Worm (Caenorhabditis elegans): ENCODE data around the gene sec-16A.2.

Gene sec-16A.2

DNA sequence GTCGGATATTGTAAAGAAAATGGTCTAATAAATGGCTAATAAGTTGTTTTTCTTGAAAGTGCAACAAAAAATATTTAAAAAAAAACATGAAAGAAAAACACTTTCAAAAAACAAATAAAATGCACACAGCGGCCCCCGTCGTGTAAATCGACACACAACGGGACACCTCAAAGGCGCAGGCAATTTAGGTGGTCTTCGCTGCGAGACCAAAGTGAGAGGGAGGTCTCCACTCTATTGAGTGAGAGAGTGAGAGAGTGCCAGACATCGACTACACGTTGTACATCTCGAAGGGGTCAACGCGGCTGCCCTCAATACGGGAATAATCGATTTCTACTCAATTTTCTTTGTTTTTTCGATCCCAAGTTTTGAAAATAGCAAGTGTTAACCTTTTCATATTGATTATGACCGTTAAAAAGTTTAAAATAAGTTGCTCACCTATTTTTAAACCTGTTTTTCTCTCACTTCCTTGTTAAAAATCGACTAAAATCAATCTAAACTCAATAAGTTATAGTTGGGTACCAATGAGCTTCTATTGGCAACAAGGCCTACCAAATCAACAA lies at the start of gene sec-16A.2:
Gene sec-16A.2 (plus strand): TSS at position 510 of the 560 bp plus-strand sequence.
- TF ChIP-seq unc-62 (GFP tag; optimal IDR thresholded peaks at IDR 0.05) = no peak

DNA sequence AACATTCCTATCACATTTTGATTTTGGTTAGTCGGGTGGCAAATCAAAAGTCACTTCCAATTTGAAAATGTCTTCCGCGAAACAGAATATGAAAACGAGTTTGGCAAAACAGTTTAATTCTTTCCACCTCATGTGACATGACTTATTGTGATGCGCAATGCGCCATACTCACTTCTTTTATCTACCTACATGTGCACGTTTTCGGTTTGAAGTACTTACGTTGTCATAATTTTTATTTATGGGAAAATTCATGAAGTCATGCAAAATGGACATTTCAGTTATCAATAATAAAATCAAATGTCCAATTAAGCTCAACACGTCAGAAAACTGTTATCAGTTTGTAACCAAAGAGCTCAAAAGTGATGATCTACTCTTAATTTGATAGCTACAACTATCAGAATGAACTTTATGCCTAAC lies 48.4 kb upstream of the sec-16A.2 start:
- TF ChIP-seq unc-62 (GFP tag; optimal IDR thresholded peaks at IDR 0.05) = no peak

DNA sequence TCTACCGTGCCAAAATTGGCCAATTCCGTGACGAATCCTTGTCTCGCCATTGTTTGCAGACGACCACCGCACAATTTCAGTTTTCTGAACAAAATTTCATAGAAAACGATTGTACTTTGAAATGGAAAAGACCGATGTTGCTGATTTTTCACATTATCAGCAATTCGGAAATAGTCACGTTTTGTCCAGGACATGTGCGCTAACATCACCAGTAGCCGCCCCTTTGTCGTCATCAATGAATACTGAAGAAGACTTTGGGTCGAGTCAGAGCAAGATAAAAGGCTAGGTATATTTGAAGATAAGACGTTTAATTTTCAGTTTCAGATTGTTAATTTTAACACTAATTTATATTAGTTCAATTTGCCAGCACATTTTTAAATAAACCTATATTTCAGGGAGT lies 45.1 kb upstream of the sec-16A.2 start, which contains the start of gene endu-2:
Gene endu-2 (plus strand): TSS at position 396 of the 400 bp plus-strand sequence.
- TF ChIP-seq unc-62 (GFP tag; optimal IDR thresholded peaks at IDR 0.05) = no peak

DNA sequence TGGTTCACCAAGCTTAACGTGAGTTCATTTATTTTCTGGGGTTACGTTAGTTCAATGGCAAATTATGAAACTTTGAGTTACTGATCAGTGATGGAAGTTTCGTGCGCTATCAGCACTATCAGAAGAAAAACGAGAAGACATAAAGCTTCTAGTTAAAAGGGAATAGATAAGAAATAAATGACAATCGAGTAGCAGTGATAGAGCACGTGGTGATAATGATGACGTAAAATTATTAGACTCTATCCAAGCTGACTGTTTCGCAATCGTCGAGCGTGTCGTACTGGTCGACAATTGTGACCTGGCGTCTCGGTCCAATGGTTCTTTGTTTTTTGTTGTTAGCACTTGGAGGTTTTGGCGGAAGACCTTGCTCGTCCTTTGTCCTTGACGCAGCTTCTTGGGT lies 43.9 kb upstream of the sec-16A.2 start:
- TF ChIP-seq unc-62 (GFP tag; optimal IDR thresholded peaks at IDR 0.05) = no peak

DNA sequence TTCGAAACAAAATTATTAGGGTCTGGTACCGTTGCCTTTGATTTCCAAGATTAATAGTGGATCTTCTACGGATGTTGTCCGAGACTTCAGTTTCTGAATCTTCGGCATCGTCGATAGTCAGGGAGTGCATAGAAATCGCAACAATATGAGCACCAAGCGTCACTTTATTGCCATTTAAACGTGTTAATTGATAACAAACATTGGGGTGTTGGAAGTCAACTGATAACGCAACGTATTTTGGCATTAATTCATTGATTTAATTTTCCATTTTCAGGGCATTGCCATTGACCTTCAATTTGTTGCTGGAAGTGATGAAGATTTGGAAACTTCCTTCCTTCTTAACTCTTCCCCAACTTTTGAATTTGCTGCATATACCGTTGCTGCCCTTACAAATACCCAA lies 40.9 kb upstream of the sec-16A.2 start, which contains the start of gene kqt-2:
Gene kqt-2 (minus strand): TSS at position 244 of the 400 bp plus-strand sequence.
- no peak for TF ChIP-seq unc-62 (GFP tag; optimal IDR thresholded peaks at IDR 0.05)

DNA sequence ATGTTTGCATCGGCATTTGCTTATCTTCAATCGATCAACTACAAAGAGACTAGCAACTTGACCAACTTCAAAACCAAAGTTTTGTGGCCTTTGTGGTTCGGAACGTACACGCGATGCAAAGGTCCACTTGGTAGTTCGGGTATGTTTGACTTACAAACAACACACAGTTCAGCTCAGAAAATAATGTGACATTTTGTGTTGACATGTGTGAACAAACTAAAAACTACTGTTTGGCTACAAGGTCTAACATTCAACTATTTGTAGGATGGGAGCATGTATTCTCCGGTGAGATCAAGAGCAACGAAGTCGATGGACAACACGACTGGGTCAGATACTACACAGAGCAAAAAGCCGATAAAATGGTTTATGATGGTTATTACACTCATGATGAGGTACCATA lies 40.0 kb upstream of the sec-16A.2 start:
- TF ChIP-seq unc-62 (GFP tag; optimal IDR thresholded peaks at IDR 0.05) = no peak

DNA sequence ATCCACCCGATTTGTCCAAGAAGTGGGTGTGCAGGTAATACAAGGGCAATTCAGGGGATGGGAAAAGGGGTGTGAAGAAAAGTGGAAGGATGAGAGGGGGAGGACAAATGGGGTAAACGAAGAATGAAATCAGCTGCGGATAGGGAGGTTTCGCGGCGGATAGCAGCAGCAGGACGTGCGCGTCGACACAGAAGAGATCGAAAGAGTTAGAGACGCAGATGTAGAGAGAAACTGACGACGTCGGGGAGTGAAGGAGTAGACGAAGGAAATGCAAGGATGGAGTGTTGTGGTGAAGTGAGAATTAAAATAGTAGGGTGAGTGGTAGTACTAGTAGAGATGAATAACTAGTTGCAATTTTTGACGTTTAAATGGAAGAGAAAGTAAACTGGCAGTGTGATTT lies 34.8 kb upstream of the sec-16A.2 start, which contains the start of gene M60.6:
Gene M60.6 (minus strand): TSS at position 166 of the 400 bp plus-strand sequence.
- TF ChIP-seq unc-62 (GFP tag; optimal IDR thresholded peaks at IDR 0.05) = no peak

DNA sequence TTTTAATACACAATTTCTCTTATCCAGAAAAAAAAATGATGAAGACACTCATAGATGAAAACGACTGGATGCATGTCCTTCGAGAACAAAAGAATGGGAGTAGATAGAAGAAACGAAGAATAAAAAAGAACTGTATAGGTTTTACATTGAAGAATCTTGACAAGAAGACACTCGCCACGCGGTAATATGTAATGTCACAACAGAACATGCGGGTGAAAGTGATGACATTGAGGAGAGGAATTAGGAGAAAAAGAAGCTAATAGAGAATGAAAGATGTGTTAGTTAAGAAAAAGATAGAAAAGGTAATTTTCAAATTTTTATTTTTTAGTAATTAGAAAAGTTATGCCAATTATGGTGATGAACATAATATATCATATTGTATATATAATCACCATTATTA lies 31.6 kb upstream of the sec-16A.2 start:
- no peak for TF ChIP-seq unc-62 (GFP tag; optimal IDR thresholded peaks at IDR 0.05)

DNA sequence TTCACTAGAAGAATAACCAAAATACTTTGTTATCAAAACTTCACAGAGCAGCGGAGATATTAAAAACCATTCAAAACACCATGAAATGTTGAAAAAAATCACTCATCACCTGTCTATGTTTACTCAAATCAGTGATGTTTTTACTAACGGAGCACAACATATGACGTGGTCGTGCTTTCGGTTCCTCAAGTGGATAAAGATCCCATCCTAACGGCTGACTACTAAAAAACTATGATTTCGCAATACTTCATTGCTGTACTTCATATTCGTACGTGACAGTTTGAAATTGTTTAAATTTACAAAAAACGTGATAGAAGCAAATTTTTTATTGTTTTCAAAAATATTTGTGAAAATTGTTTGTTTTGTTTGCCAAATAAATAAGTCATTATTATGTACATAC lies 29.4 kb upstream of the sec-16A.2 start:
- TF ChIP-seq unc-62 (GFP tag; optimal IDR thresholded peaks at IDR 0.05) = no peak

DNA sequence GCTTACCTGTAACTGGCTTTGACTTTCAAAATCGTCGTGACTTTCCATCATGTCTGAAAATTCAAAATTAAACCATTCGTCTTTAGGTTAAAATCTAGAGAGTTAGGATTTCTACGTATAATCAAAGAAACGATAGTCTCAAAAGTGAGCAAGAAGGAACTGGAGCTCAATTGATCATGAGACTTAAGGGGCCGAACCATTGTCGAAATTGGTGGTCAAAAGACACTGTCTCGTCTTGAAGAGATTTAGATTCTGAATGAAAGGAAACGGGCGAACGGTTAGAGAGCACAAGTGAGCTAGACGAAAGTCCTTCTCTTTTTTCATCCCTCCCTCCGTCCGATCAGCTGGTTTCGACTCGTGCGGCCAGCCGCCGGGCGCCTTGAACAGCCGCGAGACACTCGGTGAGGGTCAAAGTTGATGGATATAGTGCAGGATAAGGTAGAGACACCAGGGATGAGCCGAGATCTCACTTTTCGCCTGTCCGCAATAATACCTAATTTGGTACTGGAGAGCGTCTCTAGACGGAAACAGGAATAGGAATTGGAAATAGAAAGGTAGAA lies 25.8 kb upstream of the sec-16A.2 start, which contains the start of gene M60.7:
Gene M60.7 (minus strand): TSS at position 51 of the 560 bp plus-strand sequence.
- no peak for TF ChIP-seq unc-62 (GFP tag; optimal IDR thresholded peaks at IDR 0.05)

DNA sequence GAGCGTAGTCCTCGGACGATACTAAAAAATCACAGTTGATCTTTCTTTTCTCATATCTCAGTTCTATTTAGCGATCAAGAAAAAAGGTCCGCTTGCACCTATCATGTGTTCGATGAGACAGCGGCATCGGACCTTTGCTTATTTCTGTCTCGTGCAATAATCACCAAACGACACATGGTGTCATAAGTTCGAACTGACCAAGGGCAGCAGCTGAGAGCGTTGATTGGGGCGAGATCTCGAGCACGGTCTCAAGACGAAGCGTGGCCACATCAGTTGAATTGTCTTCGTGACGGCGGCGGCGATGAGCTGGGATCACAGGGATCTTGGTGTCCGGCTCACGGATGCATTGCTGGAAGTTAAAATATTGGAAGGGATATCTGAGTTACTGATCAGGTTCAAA lies 24.3 kb upstream of the sec-16A.2 start:
- no peak for TF ChIP-seq unc-62 (GFP tag; optimal IDR thresholded peaks at IDR 0.05)

DNA sequence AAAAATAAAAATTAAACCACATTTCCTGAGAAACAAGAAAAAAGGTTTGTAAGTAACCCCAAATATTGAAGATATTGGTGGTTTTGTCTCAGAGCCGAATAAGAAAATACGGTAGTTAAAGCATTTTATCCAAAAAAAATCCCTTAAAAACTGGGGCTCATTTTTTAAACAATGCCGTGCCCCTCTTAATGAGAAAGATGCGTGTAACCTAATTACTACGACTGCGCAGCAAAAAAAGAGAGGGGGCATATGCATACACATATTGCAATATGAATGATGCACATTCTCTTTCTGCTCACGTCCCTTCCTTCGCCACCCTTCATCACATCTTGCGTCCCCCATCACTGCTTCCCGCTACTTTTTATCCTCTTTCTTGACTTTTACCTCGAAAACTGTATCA lies 19.0 kb upstream of the sec-16A.2 start:
- TF ChIP-seq unc-62 (GFP tag; optimal IDR thresholded peaks at IDR 0.05) = no peak

DNA sequence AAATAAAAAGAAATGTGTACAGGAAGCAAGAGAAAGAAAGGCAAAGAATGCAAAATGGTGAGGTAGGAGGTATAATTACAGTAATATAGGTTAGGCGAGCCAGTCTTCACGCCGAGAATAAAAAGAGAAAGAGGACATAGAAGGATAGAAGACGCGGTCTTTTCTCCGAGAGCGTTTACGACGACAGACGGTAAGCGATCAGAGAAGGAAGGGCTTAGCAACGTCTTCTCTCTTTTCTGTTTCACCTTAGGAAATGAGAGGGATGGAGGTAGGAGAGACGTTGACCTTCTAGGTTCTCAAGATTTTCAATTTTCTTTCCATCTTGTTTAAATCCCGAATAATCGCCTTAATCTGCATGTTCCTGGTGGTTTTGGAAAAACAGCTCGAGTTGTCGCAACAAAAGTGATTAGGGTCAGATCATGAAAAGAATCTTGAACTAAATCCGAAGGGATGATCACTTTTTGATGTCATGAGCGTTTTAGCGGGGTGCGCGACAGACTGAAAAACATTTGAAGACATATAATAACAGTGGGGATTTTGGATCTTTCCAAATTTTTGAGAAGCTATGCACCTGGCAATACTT lies 16.0 kb upstream of the sec-16A.2 start, which contains the start of gene cutl-29:
Gene cutl-29 (minus strand): TSS at position 51 of the 583 bp plus-strand sequence.
- no peak for TF ChIP-seq unc-62 (GFP tag; optimal IDR thresholded peaks at IDR 0.05)

DNA sequence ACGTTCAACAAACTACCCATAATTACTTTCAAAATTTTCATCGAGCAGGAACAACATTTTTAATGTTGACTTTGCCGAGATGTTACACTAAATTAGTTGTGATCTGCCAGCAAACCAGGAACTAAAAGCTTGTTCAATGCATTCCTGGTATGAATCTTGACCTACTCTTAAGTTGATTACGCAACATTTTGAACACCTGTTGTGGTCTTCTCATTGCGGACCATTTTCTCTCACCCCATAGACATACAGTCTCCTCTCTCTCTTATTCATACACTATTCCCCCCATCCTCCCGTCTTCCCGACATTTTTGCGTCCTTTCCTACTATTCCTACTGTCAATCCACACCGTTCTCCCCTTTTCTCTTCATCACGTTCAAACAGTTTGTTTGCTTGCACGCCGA lies 13.6 kb upstream of the sec-16A.2 start:
- no peak for TF ChIP-seq unc-62 (GFP tag; optimal IDR thresholded peaks at IDR 0.05)

DNA sequence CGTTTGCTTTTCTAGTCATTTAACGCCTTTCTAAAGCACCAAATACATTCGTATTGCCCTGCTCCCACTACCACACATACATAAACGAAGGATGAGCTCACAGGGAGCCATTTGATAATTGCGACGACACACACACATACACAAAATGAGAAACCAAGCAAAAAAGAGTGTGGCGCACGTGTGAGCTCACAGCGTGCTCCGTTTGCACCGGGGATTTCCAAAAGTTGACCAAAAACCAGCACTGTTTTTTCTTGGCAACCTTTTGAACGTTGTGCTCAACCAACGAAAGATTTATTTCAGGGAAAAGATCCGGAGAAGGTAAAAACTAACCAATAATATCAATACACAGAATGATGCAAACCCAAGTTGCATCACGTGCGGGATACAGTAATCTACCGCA lies 12.2 kb upstream of the sec-16A.2 start, which contains the start of gene ksr-1:
Gene ksr-1 (plus strand): TSS at position 301 of the 400 bp plus-strand sequence.
- no peak for TF ChIP-seq unc-62 (GFP tag; optimal IDR thresholded peaks at IDR 0.05)

DNA sequence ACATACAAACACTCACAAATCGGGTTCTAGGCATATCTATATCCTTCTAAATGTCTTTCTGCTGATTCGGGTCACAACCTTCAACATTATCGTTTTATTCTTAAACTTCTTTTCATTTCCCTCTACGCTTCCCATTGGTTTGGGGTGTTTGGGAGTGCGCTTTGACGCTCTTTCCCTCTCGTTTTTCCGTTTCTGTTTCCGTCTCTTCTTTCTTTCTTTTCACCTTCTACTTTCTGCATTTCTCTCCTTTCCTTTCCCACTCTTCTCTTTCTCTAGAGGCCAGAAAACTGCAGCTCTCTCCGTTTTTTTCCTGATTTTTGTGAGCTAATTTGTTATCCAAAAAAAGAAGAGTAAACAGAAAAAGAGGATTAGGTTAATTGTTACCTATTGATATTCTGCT lies 10.7 kb upstream of the sec-16A.2 start:
- no peak for TF ChIP-seq unc-62 (GFP tag; optimal IDR thresholded peaks at IDR 0.05)

DNA sequence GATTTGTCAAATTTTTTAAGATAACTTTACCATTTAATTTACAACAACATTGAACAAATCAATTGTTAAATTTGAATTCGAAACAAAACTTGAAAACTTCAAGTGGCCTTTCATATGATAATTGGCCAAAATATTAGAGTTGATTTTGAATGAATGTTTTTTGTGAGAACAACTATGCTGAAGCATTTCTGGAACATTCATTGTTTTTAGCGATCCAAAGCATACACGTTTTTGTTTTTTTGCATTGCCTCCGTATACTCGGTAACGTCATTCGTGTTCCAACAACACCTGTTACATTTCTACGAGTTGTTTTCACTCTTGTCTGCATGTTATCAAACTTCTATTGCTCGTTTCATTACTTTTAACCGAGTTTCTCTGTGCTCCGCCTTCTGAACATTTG lies 10.1 kb upstream of the sec-16A.2 start:
- TF ChIP-seq unc-62 (GFP tag; optimal IDR thresholded peaks at IDR 0.05) = no peak

Data from whole organism, dauer.